Fruit fly (Drosophila melanogaster) whole organism, pupa: ENCODE data around the gene lute.

Experiments
- CG10348 ChIP-seq: fragments of 200-800 bp; sonication (Bioruptor generic); IDR thresholded peaks from 2 replicates; pipeline ENCODE4 v1.3.6; 2022; ENCODE audit warnings: missing biosample characterization, missing genetic modification characterization
- CG12605 ChIP-seq: fragments of 200-800 bp; sonication (Bioruptor generic); IDR thresholded peaks from 2 replicates; pipeline ENCODE4 v1.3.6; 2022; ENCODE audit warnings: missing biosample characterization, missing genetic modification characterization
- CG13204 ChIP-seq: fragments of 200-800 bp; sonication (Bioruptor generic); optimal IDR thresholded peaks from 2 replicates; lab custom pipeline; 2018; ENCODE audit warnings: missing biosample characterization, mild to moderate bottlenecking, missing genetic modification characterization, moderate library complexity
- CG14655 ChIP-seq: fragments of 200-800 bp; sonication (Bioruptor generic); optimal IDR thresholded peaks from 3 replicates; lab custom pipeline; 2017; ENCODE audit warnings: mild to moderate bottlenecking, missing biosample characterization, missing genetic modification reagents, missing genetic modification characterization
- CG15710 ChIP-seq: fragments of 200-800 bp; sonication (Bioruptor generic); optimal IDR thresholded peaks from 2 replicates; lab custom pipeline; 2018; ENCODE audit warnings: missing biosample characterization, mild to moderate bottlenecking, missing genetic modification characterization, moderate library complexity
- CG17806 ChIP-seq: fragments of 200-800 bp; sonication (Bioruptor generic); optimal IDR thresholded peaks from 2 replicates; lab custom pipeline; 2018; ENCODE audit warnings: missing biosample characterization, mild to moderate bottlenecking, missing genetic modification characterization, moderate library complexity
- CG32121 ChIP-seq: fragments of 200-800 bp; sonication (Bioruptor generic); IDR thresholded peaks from 2 replicates; pipeline ENCODE4 v1.3.6; 2022; ENCODE audit warnings: missing biosample characterization, missing genetic modification characterization
- CG34367 ChIP-seq: fragments of 200-800 bp; sonication (Bioruptor generic); optimal IDR thresholded peaks from 2 replicates; lab custom pipeline; 2018; ENCODE audit warnings: missing biosample characterization, mild to moderate bottlenecking, missing genetic modification characterization
- CG4496 ChIP-seq: fragments of 200-800 bp; sonication (Bioruptor generic); IDR thresholded peaks from 3 replicates; pipeline ENCODE4 v1.3.6; 2022; ENCODE audit warnings: missing biosample characterization, missing genetic modification characterization
- CG8159 ChIP-seq: fragments of 200-800 bp; sonication (Bioruptor generic); optimal IDR thresholded peaks from 3 replicates; lab custom pipeline; 2018; ENCODE audit warnings: missing biosample characterization, mild to moderate bottlenecking, missing genetic modification characterization, moderate library complexity
- CG8301 ChIP-seq: fragments of 200-800 bp; sonication (Bioruptor generic); optimal IDR thresholded peaks from 2 replicates; lab custom pipeline; 2018; ENCODE audit warnings: missing biosample characterization, mild to moderate bottlenecking, missing genetic modification characterization
- CG9948 ChIP-seq: fragments of 200-800 bp; sonication (Bioruptor generic); optimal IDR thresholded peaks from 2 replicates; lab custom pipeline; 2018; ENCODE audit warnings: missing biosample characterization, mild to moderate bottlenecking, missing genetic modification characterization, moderate library complexity
- D1 ChIP-seq: fragments of 200-800 bp; sonication (Bioruptor generic); optimal IDR thresholded peaks from 2 replicates; lab custom pipeline; 2018; ENCODE audit warnings: missing biosample characterization, mild to moderate bottlenecking, missing genetic modification characterization, moderate library complexity
- EcR ChIP-seq: fragments of 200-800 bp; sonication (Bioruptor generic); optimal IDR thresholded peaks from 3 replicates; lab custom pipeline; 2019; ENCODE audit warnings: missing biosample characterization, missing genetic modification characterization, mild to moderate bottlenecking, moderate library complexity, missing genetic modification reagents
- Ets98B ChIP-seq: fragments of 200-800 bp; sonication (Bioruptor generic); IDR thresholded peaks from 2 replicates; pipeline ENCODE4 v1.3.6; 2022; ENCODE audit warnings: missing biosample characterization, missing genetic modification characterization
- Pif1A ChIP-seq: fragments of 200-800 bp; sonication (Bioruptor generic); optimal IDR thresholded peaks from 3 replicates; lab custom pipeline; 2016; ENCODE audit warnings: missing biosample characterization, missing genetic modification characterization
- Pif1B ChIP-seq: fragments of 200-800 bp; sonication (Bioruptor generic); optimal IDR thresholded peaks from 3 replicates; lab custom pipeline; 2016; ENCODE audit warnings: missing biosample characterization, missing genetic modification characterization
- Snoo ChIP-seq: fragments of 200-800 bp; sonication (Bioruptor generic); optimal IDR thresholded peaks from 3 replicates; lab custom pipeline; 2017; ENCODE audit warnings: missing biosample characterization, mild to moderate bottlenecking, missing genetic modification characterization, inconsistent platforms
- fd96Ca ChIP-seq: fragments of 200-800 bp; sonication (Bioruptor generic); IDR thresholded peaks from 3 replicates; pipeline ENCODE4 v1.3.6; 2022; ENCODE audit warnings: missing biosample characterization, missing genetic modification characterization
- gl ChIP-seq: fragments of 200-800 bp; sonication (Bioruptor generic); optimal IDR thresholded peaks from 2 replicates; lab custom pipeline; 2018; ENCODE audit warnings: missing biosample characterization, mild to moderate bottlenecking, missing genetic modification characterization
- rn ChIP-seq: fragments of 200-800 bp; sonication (Bioruptor generic); IDR thresholded peaks from 2 replicates; pipeline ENCODE4 v1.3.6; 2022; ENCODE audit warnings: missing biosample characterization, missing genetic modification characterization

The lute gene

dm6 chr3R:17402434-17402833, 22.7 kb downstream of the lute start, which contains the start of gene Sur-8:
Sur-8 (minus strand) TSS chr3R:17402515.
- TF ChIP-seq Ets98B (GFP tag; lab: Robert Waterston, UW) (peak; percentile 41), CG32121 (GFP tag; lab: Robert Waterston, UW) (no peak; the same call in 1 of the 2 replicates), CG4496 (peak; percentile 79), fd96Ca (GFP tag; lab: Robert Waterston, UW) (peak; percentile 42; the same call in 2 of the 3 replicates), Pif1A (GFP tag; lab: Kevin White, UChicago) (peak; percentile 7), CG14655 (GFP tag; lab: Kevin White, UChicago) (peak; percentile 25), CG9948 (tag; lab: Kevin White, UChicago) (no peak), CG12605 (GFP tag; lab: Robert Waterston, UW) (no peak), rn (GFP tag; lab: Robert Waterston, UW) (peak; percentile 40; the same call in 1 of the 2 replicates), gl (no peak)
- TF ChIP-seq, all 21 proteins: peak for 6

DNA sequence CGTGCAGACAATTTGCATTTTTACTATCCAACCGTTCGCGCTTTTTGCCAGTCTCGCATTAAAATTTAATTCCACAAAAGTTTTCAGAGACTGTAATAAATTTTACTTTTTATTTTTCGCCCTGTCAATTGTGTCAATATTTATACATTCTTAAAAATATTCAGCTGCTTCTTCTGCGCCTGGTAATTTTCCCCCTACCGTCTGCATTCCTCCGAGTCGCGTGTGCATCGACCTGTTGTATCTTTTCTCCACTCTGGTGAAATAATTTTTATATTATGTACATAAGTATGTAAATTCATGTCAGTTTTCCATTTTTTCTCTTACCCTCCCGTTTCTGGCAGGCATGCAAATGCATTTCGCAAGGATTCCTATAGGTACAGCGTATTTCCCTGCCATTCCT, 23.4 kb downstream of the lute start, which contains the start of gene CG34279:
CG34279 (minus strand) TSS at position 101 of the 400 bp plus-strand sequence.
- no peak for TF ChIP-seq CG13204 (GFP tag; lab: Kevin White, UChicago)
- no peak for TF ChIP-seq rn (GFP tag; lab: Robert Waterston, UW)
- TF ChIP-seq Pif1B = no peak
- no peak for TF ChIP-seq CG14655 (GFP tag; lab: Kevin White, UChicago)
- no peak for TF ChIP-seq CG8301 (tag; lab: Kevin White, UChicago)
- TF ChIP-seq Pif1A (GFP tag; lab: Kevin White, UChicago) = no peak
- TF ChIP-seq CG9948 (tag; lab: Kevin White, UChicago) = no peak
- no peak for TF ChIP-seq fd96Ca (GFP tag; lab: Robert Waterston, UW)
- TF ChIP-seq CG4496 = no peak
- no peak for TF ChIP-seq CG8159 (tag; lab: Kevin White, UChicago)
- TF ChIP-seq CG15710 (tag; lab: Kevin White, UChicago) = no peak
- TF ChIP-seq gl = no peak
- TF ChIP-seq EcR (GFP tag; lab: Kevin White, UChicago) = no peak
- TF ChIP-seq D1 = no peak
- no peak for TF ChIP-seq Snoo (tag; lab: Kevin White, UChicago)
- no peak for TF ChIP-seq CG12605 (GFP tag; lab: Robert Waterston, UW)
- TF ChIP-seq CG34367 = no peak
- no peak for TF ChIP-seq CG10348 (GFP tag; lab: Robert Waterston, UW)
- no peak for TF ChIP-seq CG32121 (GFP tag; lab: Robert Waterston, UW)

DNA sequence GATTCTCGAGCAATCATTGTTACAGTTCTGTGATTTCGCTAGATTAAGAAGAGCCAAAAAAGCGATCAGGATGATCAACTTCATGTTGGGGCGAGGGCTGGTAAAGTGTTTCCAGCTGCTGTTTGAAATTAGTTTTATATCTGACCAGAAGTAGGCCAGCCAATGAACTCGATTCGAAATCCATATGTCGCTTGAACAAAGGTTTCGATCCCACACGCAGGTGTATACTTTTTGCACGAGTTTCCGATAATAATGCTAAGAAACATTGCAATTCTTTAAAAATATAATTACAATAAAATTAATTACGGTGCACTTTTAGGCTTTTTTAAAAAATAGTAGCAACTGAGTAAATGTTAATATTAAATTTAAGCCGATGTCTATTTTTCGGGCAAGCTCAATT, 23.9 kb downstream of the lute start, which contains the start of gene CG34280:
CG34280 (minus strand) TSS at position 101 of the 400 bp plus-strand sequence.
- TF ChIP-seq CG15710 (tag; lab: Kevin White, UChicago) (no peak), CG17806 (tag; lab: Kevin White, UChicago) (no peak), CG8159 (tag; lab: Kevin White, UChicago) (no peak), CG13204 (GFP tag; lab: Kevin White, UChicago) (no peak), CG34367 (no peak), gl (no peak), Pif1B (no peak), CG14655 (GFP tag; lab: Kevin White, UChicago) (no peak), Pif1A (GFP tag; lab: Kevin White, UChicago) (no peak), CG10348 (GFP tag; lab: Robert Waterston, UW) (no peak), Ets98B (GFP tag; lab: Robert Waterston, UW) (no peak), EcR (GFP tag; lab: Kevin White, UChicago) (no peak), CG32121 (GFP tag; lab: Robert Waterston, UW) (no peak), Snoo (tag; lab: Kevin White, UChicago) (no peak), CG4496 (no peak), CG9948 (tag; lab: Kevin White, UChicago) (no peak), rn (GFP tag; lab: Robert Waterston, UW) (no peak), CG12605 (GFP tag; lab: Robert Waterston, UW) (no peak), CG8301 (tag; lab: Kevin White, UChicago) (no peak)

DNA sequence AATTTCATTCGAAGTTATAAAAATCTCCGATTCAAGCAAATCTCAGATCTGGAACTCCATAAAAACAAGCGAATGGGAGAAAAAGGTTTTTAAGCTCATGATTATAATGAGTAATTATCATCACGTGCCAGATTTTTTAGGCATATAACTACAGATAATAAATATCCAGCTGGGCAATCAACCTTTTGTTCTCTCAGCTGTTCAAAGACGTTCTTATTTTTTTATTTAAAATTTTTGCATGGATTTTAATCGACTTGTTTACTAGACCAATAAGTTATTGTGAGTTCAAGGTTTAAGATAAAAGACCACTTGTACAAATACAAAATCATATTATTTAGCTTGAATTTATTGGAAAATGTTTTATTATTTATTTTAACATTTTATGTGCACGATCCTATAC, 24.4 kb downstream of the lute start:
- TF ChIP-seq CG15710 (tag; lab: Kevin White, UChicago) = no peak
- no peak for TF ChIP-seq CG12605 (GFP tag; lab: Robert Waterston, UW)
- TF ChIP-seq D1 = no peak
- no peak for TF ChIP-seq Ets98B (GFP tag; lab: Robert Waterston, UW)
- TF ChIP-seq Pif1A (GFP tag; lab: Kevin White, UChicago) = no peak
- TF ChIP-seq gl = no peak
- TF ChIP-seq Snoo (tag; lab: Kevin White, UChicago) = no peak
- TF ChIP-seq rn (GFP tag; lab: Robert Waterston, UW) = no peak
- TF ChIP-seq CG4496 = no peak
- no peak for TF ChIP-seq CG13204 (GFP tag; lab: Kevin White, UChicago)
- no peak for TF ChIP-seq CG8301 (tag; lab: Kevin White, UChicago)
- no peak for TF ChIP-seq Pif1B
- no peak for TF ChIP-seq CG32121 (GFP tag; lab: Robert Waterston, UW)
- TF ChIP-seq EcR (GFP tag; lab: Kevin White, UChicago) = no peak
- no peak for TF ChIP-seq CG10348 (GFP tag; lab: Robert Waterston, UW)
- no peak for TF ChIP-seq CG17806 (tag; lab: Kevin White, UChicago)
- TF ChIP-seq CG34367 = no peak
- TF ChIP-seq CG9948 (tag; lab: Kevin White, UChicago) = no peak

DNA sequence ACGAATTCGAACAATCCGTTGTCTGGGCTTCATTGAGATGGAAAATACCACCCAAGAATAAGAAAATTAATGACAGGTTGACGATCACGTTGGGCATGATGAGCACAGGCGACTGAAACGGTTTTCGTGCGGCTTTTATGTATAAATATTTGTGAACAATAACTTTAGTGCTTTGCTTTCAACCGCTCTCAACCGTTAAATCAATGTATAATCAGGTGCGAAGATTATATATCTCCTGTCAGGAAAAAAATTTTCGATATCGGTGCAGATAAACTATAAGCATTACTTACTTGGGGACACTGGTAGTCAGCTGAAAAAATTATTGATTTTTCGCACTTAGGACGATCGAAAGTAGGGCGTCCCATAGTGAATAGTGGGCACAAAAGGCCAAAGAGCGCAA, 25.3 kb downstream of the lute start, which contains the start of gene CG42823:
CG42823 (minus strand) TSS at position 101 of the 400 bp plus-strand sequence.
- TF ChIP-seq Pif1B = no peak
- TF ChIP-seq CG32121 (GFP tag; lab: Robert Waterston, UW) = no peak
- TF ChIP-seq fd96Ca (GFP tag; lab: Robert Waterston, UW) = no peak
- TF ChIP-seq EcR (GFP tag; lab: Kevin White, UChicago) = no peak
- no peak for TF ChIP-seq CG34367
- no peak for TF ChIP-seq rn (GFP tag; lab: Robert Waterston, UW)
- no peak for TF ChIP-seq D1
- no peak for TF ChIP-seq CG4496
- TF ChIP-seq gl = no peak
- TF ChIP-seq CG13204 (GFP tag; lab: Kevin White, UChicago) = no peak
- TF ChIP-seq CG15710 (tag; lab: Kevin White, UChicago) = no peak
- TF ChIP-seq Pif1A (GFP tag; lab: Kevin White, UChicago) = no peak
- no peak for TF ChIP-seq CG8159 (tag; lab: Kevin White, UChicago)
- TF ChIP-seq CG8301 (tag; lab: Kevin White, UChicago) = no peak
- TF ChIP-seq CG10348 (GFP tag; lab: Robert Waterston, UW) = no peak
- no peak for TF ChIP-seq Ets98B (GFP tag; lab: Robert Waterston, UW)
- TF ChIP-seq Snoo (tag; lab: Kevin White, UChicago) = no peak
- no peak for TF ChIP-seq CG12605 (GFP tag; lab: Robert Waterston, UW)
- TF ChIP-seq, all 21 proteins: peak for 0
